Worm (Caenorhabditis elegans) whole organism, midembryonic: Measurements from ENCODE around the gene F59F5.5.

Source experiments
- T22C8.4 ChIP-seq: fragments of 200-800 bp; sonication (Bioruptor generic); IDR thresholded peaks from 2 replicates; pipeline ENCODE4 v1.3.6; 2022; ENCODE audit warnings: missing genetic modification characterization, missing compliant biosample characterization
- cog-1 ChIP-seq: sonication (generic microtip); optimal IDR thresholded peaks from 2 replicates; lab custom pipeline; 2016; ENCODE audit warnings: missing genetic modification characterization, missing compliant biosample characterization
- flt-1 ChIP-seq: fragments of 200-800 bp; sonication (Bioruptor generic); IDR thresholded peaks from 2 replicates; pipeline ENCODE4 v1.3.6; 2022; ENCODE audit warnings: missing genetic modification characterization, missing compliant biosample characterization
- klf-2 ChIP-seq: fragments of 200-800 bp; sonication (Bioruptor generic); conservative IDR thresholded peaks from 2 replicates; pipeline ENCODE4 v1.3.6; 2022; ENCODE audit warnings: missing genetic modification reagents, missing genetic modification characterization, missing compliant biosample characterization
- med-1 ChIP-seq: sonication (generic microtip); optimal IDR thresholded peaks from 2 replicates; lab custom pipeline; 2017; ENCODE audit warnings: missing genetic modification characterization, mild to moderate bottlenecking, missing compliant biosample characterization, antibody characterized with exemption, missing genetic modification reagents; ENCODE audit not compliant: insufficient read depth
- ref-1 ChIP-seq: fragments of 200-800 bp; sonication (Bioruptor generic); conservative IDR thresholded peaks from 2 replicates; pipeline ENCODE4 v1.3.6; 2022; ENCODE audit warnings: missing genetic modification reagents, missing genetic modification characterization, missing compliant biosample characterization
- tab-1 ChIP-seq: fragments of 200-800 bp; sonication (Bioruptor generic); IDR thresholded peaks from 2 replicates; pipeline ENCODE4 v1.3.6; 2022; ENCODE audit warnings: missing genetic modification characterization, missing compliant biosample characterization
- ztf-23 ChIP-seq: fragments of 200-800 bp; sonication (Bioruptor generic); IDR thresholded peaks from 2 replicates; pipeline ENCODE4 v1.3.6; 2022; ENCODE audit warnings: missing genetic modification reagents, missing genetic modification characterization, missing compliant biosample characterization
- ztf-29 ChIP-seq: fragments of 200-800 bp; sonication (Bioruptor generic); IDR thresholded peaks from 2 replicates; pipeline ENCODE4 v1.3.6; 2022; ENCODE audit warnings: missing genetic modification reagents, missing genetic modification characterization, missing compliant biosample characterization

F59F5.5 gene

ce11 chrX:10576410-10576809 lies 30.6 kb downstream of the F59F5.5 start:
- TF ChIP-seq cog-1, result peak; percentile 14
- no peak for TF ChIP-seq ref-1 (GFP tag; lab: Robert Waterston, UW)

- no peak for TF ChIP-seq cog-1
- no peak for TF ChIP-seq med-1
- TF ChIP-seq ref-1 (GFP tag; lab: Robert Waterston, UW), result no peak
- TF ChIP-seq klf-2 (GFP tag; lab: Robert Waterston, UW), result no peak
- no peak for TF ChIP-seq flt-1 (GFP tag; lab: Robert Waterston, UW)
- TF ChIP-seq ztf-23 (GFP tag; lab: Robert Waterston, UW), result no peak
- TF ChIP-seq tab-1 (GFP tag; lab: Robert Waterston, UW), result no peak
- no peak for TF ChIP-seq T22C8.4 (GFP tag; lab: Robert Waterston, UW)
Measured at ce11 chrX:10576872-10577271, 31.1 kb downstream of the F59F5.5 start, which contains the start of gene nhx-5. Gene nhx-5 (plus strand): TSS chrX:10576953.

- TF ChIP-seq T22C8.4 (GFP tag; lab: Robert Waterston, UW), result no peak
- TF ChIP-seq ref-1 (GFP tag; lab: Robert Waterston, UW), result no peak
- TF ChIP-seq flt-1 (GFP tag; lab: Robert Waterston, UW), result no peak
- no peak for TF ChIP-seq med-1
- TF ChIP-seq ztf-23 (GFP tag; lab: Robert Waterston, UW), result no peak
- no peak for TF ChIP-seq tab-1 (GFP tag; lab: Robert Waterston, UW)
- no peak for TF ChIP-seq klf-2 (GFP tag; lab: Robert Waterston, UW)
Measured at ce11 chrX:10589465-10589864, 43.6 kb downstream of the F59F5.5 start, which contains the start of gene F57C7.4. Gene F57C7.4 (minus strand): TSS chrX:10589565.

ce11 chrX:10590772-10591171 lies 45.0 kb downstream of the F59F5.5 start:
- TF ChIP-seq tab-1 (GFP tag; lab: Robert Waterston, UW) (no peak), flt-1 (GFP tag; lab: Robert Waterston, UW) (0 out of 2 replicates have a peak, but pooled peaks have one; percentile 37)

ce11 chrX:10591208-10591782 lies 45.5 kb downstream of the F59F5.5 start:
- 0 out of 2 replicates have a peak, but pooled peaks have one; percentile 8 for TF ChIP-seq ztf-29 (GFP tag; lab: Robert Waterston, UW)
- TF ChIP-seq flt-1 (GFP tag; lab: Robert Waterston, UW), result no peak

ce11 chrX:10593234-10593633 lies 47.4 kb downstream of the F59F5.5 start, which contains the start of gene sdn-1:
Gene sdn-1 (minus strand): TSS chrX:10593334.
- TF ChIP-seq ztf-29 (GFP tag; lab: Robert Waterston, UW) (no peak), cog-1 (no peak), klf-2 (GFP tag; lab: Robert Waterston, UW) (no peak), ztf-23 (GFP tag; lab: Robert Waterston, UW) (no peak), med-1 (no peak), T22C8.4 (GFP tag; lab: Robert Waterston, UW) (no peak), flt-1 (GFP tag; lab: Robert Waterston, UW) (no peak), ref-1 (GFP tag; lab: Robert Waterston, UW) (no peak), tab-1 (GFP tag; lab: Robert Waterston, UW) (no peak)

ce11 chrX:10593756-10594376 lies 48.0 kb downstream of the F59F5.5 start:
- TF ChIP-seq flt-1 (GFP tag; lab: Robert Waterston, UW) (no peak), T22C8.4 (GFP tag; lab: Robert Waterston, UW) (no peak), tab-1 (GFP tag; lab: Robert Waterston, UW) (no peak), ztf-29 (GFP tag; lab: Robert Waterston, UW) (no peak), ref-1 (GFP tag; lab: Robert Waterston, UW) (no peak), cog-1 (peak; percentile 26), ztf-23 (GFP tag; lab: Robert Waterston, UW) (peak; percentile 51; the same call in 1 of the 2 replicates), klf-2 (GFP tag; lab: Robert Waterston, UW) (no peak), med-1 (no peak)

ce11 chrX:10594701-10595421 lies 49.0 kb downstream of the F59F5.5 start:
- TF ChIP-seq med-1 (no peak), ref-1 (GFP tag; lab: Robert Waterston, UW) (no peak)

- TF ChIP-seq tab-1 (GFP tag; lab: Robert Waterston, UW) (0 out of 2 replicates have a peak, but pooled peaks have one; percentile 40), ztf-29 (GFP tag; lab: Robert Waterston, UW) (no peak)
Measured at ce11 chrX:10596420-10596907, 50.6 kb downstream of the F59F5.5 start.

- peak; percentile 51; the same call in 1 of the 2 replicates for TF ChIP-seq flt-1 (GFP tag; lab: Robert Waterston, UW)
- no peak for TF ChIP-seq ztf-23 (GFP tag; lab: Robert Waterston, UW)
- peak; percentile 19; the same call in 1 of the 2 replicates for TF ChIP-seq T22C8.4 (GFP tag; lab: Robert Waterston, UW)
Measured at ce11 chrX:10597554-10598191, 51.9 kb downstream of the F59F5.5 start.
